Worm (Caenorhabditis elegans) whole organism, L2 larva: ENCODE data around the gene srg-51.

ENCODE experiments used
- Y55F3AM.14 ChIP-seq: fragments of 200-800 bp; sonication (Bioruptor generic); optimal IDR thresholded peaks from 2 replicates; lab custom pipeline; 2018; ENCODE audit warnings: mild to moderate bottlenecking, missing genetic modification characterization, missing compliant biosample characterization
- aly-2 ChIP-seq: fragments of 150-350 bp; optimal IDR thresholded peaks from 2 replicates; lab custom pipeline; 2014; ENCODE audit warnings: missing biosample characterization, missing genetic modification characterization
- ama-1 ChIP-seq: fragments of 150-350 bp; optimal IDR thresholded peaks from 2 replicates; lab custom pipeline; 2018; ENCODE audit warnings: inconsistent platforms
- elt-1 ChIP-seq: fragments of 150-350 bp; optimal IDR thresholded peaks from 2 replicates; lab custom pipeline; 2014; ENCODE audit warnings: missing biosample characterization, missing genetic modification characterization
- elt-3 ChIP-seq: sonication (generic microtip); optimal IDR thresholded peaks from 2 replicates; lab custom pipeline; 2017; ENCODE audit warnings: missing biosample characterization, missing genetic modification characterization
- lin-11 ChIP-seq: fragments of 150-350 bp; sonication (generic microtip); optimal IDR thresholded peaks from 2 replicates; lab custom pipeline; 2014; ENCODE audit warnings: missing biosample characterization, missing genetic modification characterization, inconsistent platforms, mixed read lengths
- lin-13 ChIP-seq: fragments of 150-350 bp; optimal IDR thresholded peaks from 2 replicates; lab custom pipeline; 2014; ENCODE audit warnings: missing biosample characterization, missing genetic modification reagents, missing genetic modification characterization
- mab-5 ChIP-seq: fragments of 150-350 bp; optimal IDR thresholded peaks from 2 replicates; lab custom pipeline; 2014; ENCODE audit warnings: missing biosample characterization, missing genetic modification characterization
- nhr-10 ChIP-seq: sonication (generic microtip); optimal IDR thresholded peaks from 2 replicates; lab custom pipeline; 2017; ENCODE audit warnings: missing biosample characterization, missing genetic modification characterization
- nhr-12 ChIP-seq: fragments of 150-350 bp; optimal IDR thresholded peaks from 2 replicates; lab custom pipeline; 2014; ENCODE audit warnings: missing biosample characterization, missing genetic modification characterization
- nhr-237 ChIP-seq: fragments of 150-350 bp; optimal IDR thresholded peaks from 2 replicates; lab custom pipeline; 2014; ENCODE audit warnings: missing biosample characterization, missing genetic modification characterization
- nhr-77 ChIP-seq: fragments of 150-350 bp; optimal IDR thresholded peaks from 2 replicates; lab custom pipeline; 2014; ENCODE audit warnings: missing biosample characterization, missing genetic modification characterization
- ztf-11 ChIP-seq: sonication (generic microtip); optimal IDR thresholded peaks from 2 replicates; lab custom pipeline; 2017; ENCODE audit warnings: missing biosample characterization, missing genetic modification characterization

- no peak for TF ChIP-seq nhr-237
- no peak for TF ChIP-seq elt-3 (tag; lab: Kevin White, UChicago)
- no peak for TF ChIP-seq mab-5 (tag; lab: Kevin White, UChicago)
- TF ChIP-seq Y55F3AM.14 (GFP tag; lab: Kevin White, UChicago), result no peak
- no peak for TF ChIP-seq lin-11 (tag; lab: Kevin White, UChicago)
- TF ChIP-seq lin-13, result no peak
- TF ChIP-seq elt-1, result no peak
- TF ChIP-seq aly-2 (tag; lab: Kevin White, UChicago), result no peak
- no peak for TF ChIP-seq ama-1 (lab: Kevin White, UChicago)
- no peak for TF ChIP-seq nhr-10 (tag; lab: Kevin White, UChicago)
- TF ChIP-seq nhr-77 (tag; lab: Kevin White, UChicago), result no peak
- TF ChIP-seq nhr-12 (tag; lab: Kevin White, UChicago), result no peak
- TF ChIP-seq ztf-11, result no peak
Measured at ce11 chrIV:15098294-15098693, 42.4 kb downstream of the srg-51 start, which contains the start of gene srt-49.
